Fruit fly (Drosophila melanogaster): ENCODE results near the gene CG31249.

dm6 chr3R:17712623-17713521 is 26.0 kb upstream of the CG31249 start:
- TF ChIP-seq pan (optimal IDR thresholded peaks at IDR 0.05) = no peak
- no peak for TF ChIP-seq Dll (optimal IDR thresholded peaks at IDR 0.05)
- TF ChIP-seq CG8478 (optimal IDR thresholded peaks at IDR 0.05) = no peak
- TF ChIP-seq psq (optimal IDR thresholded peaks at IDR 0.05) = no peak
- no peak for TF ChIP-seq usp (GFP tag; optimal IDR thresholded peaks at IDR 0.05)
- no peak for TF ChIP-seq EcR (GFP tag; optimal IDR thresholded peaks at IDR 0.05)

Data from whole organism.